Worm (Caenorhabditis elegans): ENCODE results near the gene Y39E4B.13.

Gene Y39E4B.13

ce11 chrIII:13062414-13062965 lies 28.4 kb upstream of the Y39E4B.13 start (continued):
- peak; percentile 59 for TF ChIP-seq elt-2 (tag; optimal IDR thresholded peaks at IDR 0.05)
- peak; percentile 79 for TF ChIP-seq isw-1 (GFP tag; IDR thresholded peaks at IDR 0.05)
- peak; percentile 82 for TF ChIP-seq nhr-237 (tag; optimal IDR thresholded peaks at IDR 0.05)
- no peak for TF ChIP-seq hlh-17 (GFP tag; optimal IDR thresholded peaks at IDR 0.05; ENCODE audit: borderline replicate concordance)
- TF ChIP-seq egl-13 (tag; optimal IDR thresholded peaks at IDR 0.05): peak; percentile 94
- peak in 1 of 2 experiments; percentile 91 for TF ChIP-seq ztf-11 (tag; optimal IDR thresholded peaks at IDR 0.05)
- no peak for TF ChIP-seq sptf-1 (tag; optimal IDR thresholded peaks at IDR 0.05)
- TF ChIP-seq irx-1 (tag; optimal IDR thresholded peaks at IDR 0.05): peak; percentile 80
- peak in 1 of 2 experiments; percentile 93 for TF ChIP-seq mdl-1 (tag; optimal IDR thresholded peaks at IDR 0.05)
- TF ChIP-seq fkh-4 (tag; optimal IDR thresholded peaks at IDR 0.05; ENCODE audit: borderline replicate concordance): peak; percentile 37
- peak; percentile 97 for TF ChIP-seq swsn-7 (tag; optimal IDR thresholded peaks at IDR 0.05)
- TF ChIP-seq lsy-2 (tag; optimal IDR thresholded peaks at IDR 0.05): peak; percentile 90 to 92
- TF ChIP-seq ztf-4 (tag; optimal IDR thresholded peaks at IDR 0.05): peak; percentile 92
- TF ChIP-seq nhr-19 (GFP tag; conservative IDR thresholded peaks at IDR 0.05): peak; percentile 87
- TF ChIP-seq dsc-1 (tag; optimal IDR thresholded peaks at IDR 0.05): peak; percentile 93
- peak; percentile 75 for TF ChIP-seq aly-2 (tag; optimal IDR thresholded peaks at IDR 0.05)
- TF ChIP-seq unc-30 (tag; optimal IDR thresholded peaks at IDR 0.05): no peak
- TF ChIP-seq dpl-1 (GFP tag; optimal IDR thresholded peaks at IDR 0.05): peak; percentile 57 to 75 (median 60)
- peak; percentile 84; the same call in 1 of the 2 replicates for TF ChIP-seq mab-9 (GFP tag; IDR thresholded peaks at IDR 0.05)
- peak; percentile 89 for TF ChIP-seq ama-1 (optimal IDR thresholded peaks at IDR 0.05)
- peak; percentile 91 for TF ChIP-seq mef-2 (tag; optimal IDR thresholded peaks at IDR 0.05)
- peak; percentile 71 for TF ChIP-seq C04F5.9 (tag; optimal IDR thresholded peaks at IDR 0.05)
- TF ChIP-seq hpl-2 (GFP tag; optimal IDR thresholded peaks at IDR 0.05): peak; percentile 48
- TF ChIP-seq unc-98 (GFP tag; IDR thresholded peaks at IDR 0.05): no peak
- no peak for TF ChIP-seq efl-3 (GFP tag; optimal IDR thresholded peaks at IDR 0.05)
- peak; percentile 94 for TF ChIP-seq tbx-2 (tag; optimal IDR thresholded peaks at IDR 0.05)
- peak; percentile 47 for TF ChIP-seq snpc-4 (tag; optimal IDR thresholded peaks at IDR 0.05)
- peak; percentile 76 to 90 for TF ChIP-seq egl-27 (tag; optimal IDR thresholded peaks at IDR 0.05)
- peak; percentile 90 for TF ChIP-seq nhr-90 (tag; optimal IDR thresholded peaks at IDR 0.05; ENCODE audit: poor library complexity)
- peak; percentile 11 for TF ChIP-seq F16B12.6 (tag; optimal IDR thresholded peaks at IDR 0.05)
- TF ChIP-seq pax-3 (tag; optimal IDR thresholded peaks at IDR 0.05): peak; percentile 88
- TF ChIP-seq elt-3 (tag; optimal IDR thresholded peaks at IDR 0.05): peak in 1 of 6 experiments; percentile 20
- TF ChIP-seq ceh-63 (GFP tag; optimal IDR thresholded peaks at IDR 0.05): no peak
- peak; percentile 79 for TF ChIP-seq zip-4 (GFP tag; optimal IDR thresholded peaks at IDR 0.05)
- TF ChIP-seq nhr-12 (tag; optimal IDR thresholded peaks at IDR 0.05): no peak
- peak; percentile 67 to 85 for TF ChIP-seq lin-35 (GFP tag; optimal IDR thresholded peaks at IDR 0.05)
- TF ChIP-seq Y116A8C.19 (tag; optimal IDR thresholded peaks at IDR 0.05; ENCODE audit: borderline replicate concordance): no peak

ce11 chrIII:13062989-13063388 lies 27.9 kb upstream of the Y39E4B.13 start:
- TF ChIP-seq vab-15 (tag; optimal IDR thresholded peaks at IDR 0.05) (peak; percentile 38), nhr-20 (tag; optimal IDR thresholded peaks at IDR 0.05) (no peak), unc-130 (tag; optimal IDR thresholded peaks at IDR 0.05) (peak; percentile 15), skn-1 (tag; optimal IDR thresholded peaks at IDR 0.05) (peak; percentile 8), lin-35 (GFP tag; optimal IDR thresholded peaks at IDR 0.05) (no peak), efl-1 (optimal IDR thresholded peaks at IDR 0.05) (no peak), efl-1 (GFP tag; optimal IDR thresholded peaks at IDR 0.05 in 1 of 2) (peak in 1 of 2 experiments; percentile 93), elt-3 (tag; optimal IDR thresholded peaks at IDR 0.05) (no peak), rnt-1 (tag; optimal IDR thresholded peaks at IDR 0.05) (peak; percentile 60)

All from whole organism, L1 larva.